Fruit fly (Drosophila melanogaster): ENCODE data around the gene glec.

Gene glec

dm6 chr3R:21836614-21837013 lies 19.5 kb downstream of the glec start (continued):
- TF ChIP-seq CG30403 (GFP tag; optimal IDR thresholded peaks at IDR 0.05): no peak
- no peak for TF ChIP-seq CG12236 (GFP tag; optimal IDR thresholded peaks at IDR 0.05)
- TF ChIP-seq CG3407 (GFP tag; optimal IDR thresholded peaks at IDR 0.05): no peak
- peak; percentile 36 for TF ChIP-seq CG15479 (GFP tag; optimal IDR thresholded peaks at IDR 0.05)
- no peak for TF ChIP-seq HLH3B (GFP tag; IDR thresholded peaks at IDR 0.05)
- no peak for TF ChIP-seq Hmr (GFP tag; optimal IDR thresholded peaks at IDR 0.05)
- no peak for TF ChIP-seq MTF-1 (GFP tag; optimal IDR thresholded peaks at IDR 0.05; ENCODE audit: borderline replicate concordance)
- no peak for TF ChIP-seq ATbp (GFP tag; optimal IDR thresholded peaks at IDR 0.05)
- no peak for TF ChIP-seq CG6854 (GFP tag; optimal IDR thresholded peaks at IDR 0.05)
- TF ChIP-seq crol (GFP tag; IDR thresholded peaks at IDR 0.05): peak; percentile 94
- TF ChIP-seq CG13775 (GFP tag; optimal IDR thresholded peaks at IDR 0.05): no peak
- TF ChIP-seq hbn (GFP tag; IDR thresholded peaks at IDR 0.05; ENCODE audit: partially characterized antibody): no peak
- no peak for TF ChIP-seq oc (tag; optimal IDR thresholded peaks at IDR 0.05)
- TF ChIP-seq Gsc (GFP tag; IDR thresholded peaks at IDR 0.05): no peak
- no peak for TF ChIP-seq org-1 (GFP tag; optimal IDR thresholded peaks at IDR 0.05)
- no peak for TF ChIP-seq CG12299 (tag; optimal IDR thresholded peaks at IDR 0.05)
- TF ChIP-seq CG11456 (GFP tag; IDR thresholded peaks at IDR 0.05): no peak
- TF ChIP-seq Xrp1 (GFP tag; IDR thresholded peaks at IDR 0.05): no peak
- TF ChIP-seq Atf-2 (GFP tag; optimal IDR thresholded peaks at IDR 0.05): no peak
- no peak for TF ChIP-seq CG17385 (GFP tag; optimal IDR thresholded peaks at IDR 0.05)
- TF ChIP-seq CG9932 (GFP tag; IDR thresholded peaks at IDR 0.05): no peak
- TF ChIP-seq zfh2 (GFP tag; optimal IDR thresholded peaks at IDR 0.05): no peak
- no peak for TF ChIP-seq CG1024 (GFP tag; IDR thresholded peaks at IDR 0.05)
- no peak for TF ChIP-seq CG7987 (GFP tag; optimal IDR thresholded peaks at IDR 0.05)
- TF ChIP-seq CG4360 (GFP tag; IDR thresholded peaks at IDR 0.05): no peak
- no peak for TF ChIP-seq Mad (GFP tag; optimal IDR thresholded peaks at IDR 0.05)
- no peak for TF ChIP-seq CG2116 (GFP tag; optimal IDR thresholded peaks at IDR 0.05)
- no peak for TF ChIP-seq az2 (GFP tag; optimal IDR thresholded peaks at IDR 0.05)
- TF ChIP-seq CG4707 (GFP tag; optimal IDR thresholded peaks at IDR 0.05): no peak
- no peak for TF ChIP-seq CG13287 (GFP tag; IDR thresholded peaks at IDR 0.05; ENCODE audit: partially characterized antibody)
- no peak for TF ChIP-seq CG18764 (GFP tag; optimal IDR thresholded peaks at IDR 0.05)
- TF ChIP-seq sim (GFP tag; IDR thresholded peaks at IDR 0.05): no peak
- no peak for TF ChIP-seq Atf6 (GFP tag; IDR thresholded peaks at IDR 0.05)
- no peak for TF ChIP-seq CG14860 (GFP tag; IDR thresholded peaks at IDR 0.05; ENCODE audit: partially characterized antibody)
- no peak for TF ChIP-seq ap (GFP tag; IDR thresholded peaks at IDR 0.05)
- no peak for TF ChIP-seq Ets97D (GFP tag; optimal IDR thresholded peaks at IDR 0.05)
- no peak for TF ChIP-seq CG7372 (GFP tag; IDR thresholded peaks at IDR 0.05)
- TF ChIP-seq dimm (GFP tag; IDR thresholded peaks at IDR 0.05): no peak
- TF ChIP-seq CG11093 (GFP tag; IDR thresholded peaks at IDR 0.05): no peak
- TF ChIP-seq disco-r (GFP tag; optimal IDR thresholded peaks at IDR 0.05): no peak
- no peak for TF ChIP-seq bbx (GFP tag; IDR thresholded peaks at IDR 0.05; ENCODE audit: partially characterized antibody)
- no peak for TF ChIP-seq CG12744 (GFP tag; optimal IDR thresholded peaks at IDR 0.05)
- no peak for TF ChIP-seq CG8924 (tag; optimal IDR thresholded peaks at IDR 0.05)
- peak; percentile 69 for TF ChIP-seq kay (GFP tag; optimal IDR thresholded peaks at IDR 0.05)
- TF ChIP-seq CG1603 (tag; optimal IDR thresholded peaks at IDR 0.05): peak; percentile 17
- TF ChIP-seq CG13624 (GFP tag; optimal IDR thresholded peaks at IDR 0.05): no peak
- TF ChIP-seq CG4820 (GFP tag; optimal IDR thresholded peaks at IDR 0.05): no peak
- TF ChIP-seq CG3065 (GFP tag; optimal IDR thresholded peaks at IDR 0.05): no peak
- TF ChIP-seq repo (GFP tag; optimal IDR thresholded peaks at IDR 0.05): no peak
- TF ChIP-seq Myb (GFP tag; optimal IDR thresholded peaks at IDR 0.05): no peak
- TF ChIP-seq pho (GFP tag; optimal IDR thresholded peaks at IDR 0.05): no peak
- no peak for TF ChIP-seq CG12659 (GFP tag; optimal IDR thresholded peaks at IDR 0.05)
- TF ChIP-seq CG1792 (GFP tag; optimal IDR thresholded peaks at IDR 0.05): no peak
